Worm (Caenorhabditis elegans) whole organism, late embryonic: ENCODE results near the gene E01G4.6.
A peak's percentile ranks its signal among the peaks of the same experiment; 100 is the strongest.

Source experiments
- C08G9.2 ChIP-seq: sonication (generic microtip); optimal IDR thresholded peaks from 2 replicates; lab custom pipeline; 2016; ENCODE audit warnings: mild to moderate bottlenecking, missing genetic modification characterization, moderate library complexity, missing compliant biosample characterization
- C38D4.7 ChIP-seq: fragments of 200-800 bp; sonication (Bioruptor generic); optimal IDR thresholded peaks from 2 replicates; lab custom pipeline; 2018; ENCODE audit warnings: mild to moderate bottlenecking, missing genetic modification characterization, moderate library complexity, missing compliant biosample characterization
- F13H6.1 ChIP-seq: sonication (generic microtip); optimal IDR thresholded peaks from 2 replicates; lab custom pipeline; 2016; ENCODE audit warnings: missing genetic modification characterization, missing compliant biosample characterization
- K02D7.2 ChIP-seq: sonication (generic microtip); optimal IDR thresholded peaks from 2 replicates; lab custom pipeline; 2017; ENCODE audit warnings: mild to moderate bottlenecking, missing genetic modification characterization, missing compliant biosample characterization
- K09A11.1 ChIP-seq: sonication (generic microtip); optimal IDR thresholded peaks from 2 replicates; lab custom pipeline; 2017; ENCODE audit warnings: antibody characterized with exemption, mild to moderate bottlenecking, missing genetic modification characterization, missing compliant biosample characterization; ENCODE audit not compliant: insufficient read depth
- Y22D7AL.16 ChIP-seq: sonication (generic microtip); optimal IDR thresholded peaks from 2 replicates; lab custom pipeline; 2016; ENCODE audit warnings: missing genetic modification characterization, missing compliant biosample characterization
- ahr-1 ChIP-seq: sonication (generic microtip); optimal IDR thresholded peaks from 2 replicates; lab custom pipeline; 2016; ENCODE audit warnings: missing genetic modification characterization, missing compliant biosample characterization
- ceh-14 ChIP-seq: sonication (generic microtip); optimal IDR thresholded peaks from 2 replicates; lab custom pipeline; 2016; ENCODE audit warnings: missing genotype, missing genetic modification characterization, missing compliant biosample characterization
- ceh-18 ChIP-seq: sonication (generic microtip); optimal IDR thresholded peaks from 2 replicates; lab custom pipeline; 2016; ENCODE audit warnings: missing genetic modification characterization, missing compliant biosample characterization
- ceh-2 ChIP-seq: sonication (generic microtip); optimal IDR thresholded peaks from 2 replicates; lab custom pipeline; 2016; ENCODE audit warnings: missing genotype, missing genetic modification characterization, missing compliant biosample characterization
- ceh-22 ChIP-seq: sonication (generic microtip); optimal IDR thresholded peaks from 2 replicates; lab custom pipeline; 2017; ENCODE audit warnings: missing biosample characterization, missing genetic modification characterization
- ceh-31 ChIP-seq: sonication (generic microtip); optimal IDR thresholded peaks from 2 replicates; lab custom pipeline; 2016; ENCODE audit warnings: missing genetic modification characterization, missing compliant biosample characterization
- ceh-34 ChIP-seq: sonication (generic microtip); optimal IDR thresholded peaks from 2 replicates; lab custom pipeline; 2016; ENCODE audit warnings: mild to moderate bottlenecking, missing genetic modification characterization, missing compliant biosample characterization
- ceh-48 ChIP-seq: sonication (generic microtip); optimal IDR thresholded peaks from 2 replicates; lab custom pipeline; 2016; ENCODE audit warnings: missing genetic modification characterization, inconsistent platforms, missing compliant biosample characterization
- ceh-6 ChIP-seq: fragments of 200-800 bp; sonication (Bioruptor generic); optimal IDR thresholded peaks from 2 replicates; lab custom pipeline; 2018; ENCODE audit warnings: mild to moderate bottlenecking, missing genetic modification characterization, missing compliant biosample characterization
- dmd-4 ChIP-seq: sonication (generic microtip); optimal IDR thresholded peaks from 2 replicates; lab custom pipeline; 2016; ENCODE audit warnings: borderline replicate concordance, missing genetic modification characterization, missing compliant biosample characterization
- dve-1 ChIP-seq: sonication (generic microtip); optimal IDR thresholded peaks from 2 replicates; lab custom pipeline; 2017; ENCODE audit warnings: antibody characterized with exemption, mild to moderate bottlenecking, missing genetic modification characterization, missing compliant biosample characterization
- elt-2 ChIP-seq: sonication (generic microtip); optimal IDR thresholded peaks from 2 replicates; lab custom pipeline; 2016; ENCODE audit warnings: missing genetic modification reagents, missing genetic modification characterization, missing compliant biosample characterization
- elt-4 ChIP-seq: sonication (generic microtip); optimal IDR thresholded peaks from 2 replicates; lab custom pipeline; 2016; ENCODE audit warnings: missing genetic modification characterization, missing compliant biosample characterization
- fax-1 ChIP-seq: sonication (generic microtip); optimal IDR thresholded peaks from 2 replicates; lab custom pipeline; 2016; ENCODE audit warnings: missing genotype, missing genetic modification characterization, missing compliant biosample characterization
- gmeb-2 ChIP-seq: sonication (generic microtip); optimal IDR thresholded peaks from 2 replicates; lab custom pipeline; 2016; ENCODE audit warnings: missing genetic modification characterization, inconsistent platforms, missing compliant biosample characterization
- hlh-15 ChIP-seq: sonication (generic microtip); optimal IDR thresholded peaks from 2 replicates; lab custom pipeline; 2016; ENCODE audit warnings: missing genetic modification characterization, missing compliant biosample characterization
- hlh-30 ChIP-seq: sonication (generic microtip); optimal IDR thresholded peaks from 2 replicates; lab custom pipeline; 2017; ENCODE audit warnings: antibody characterized with exemption, missing genetic modification characterization, missing compliant biosample characterization; ENCODE audit not compliant: insufficient read depth
- hlh-6 ChIP-seq: sonication (generic microtip); optimal IDR thresholded peaks from 2 replicates; lab custom pipeline; 2016; ENCODE audit warnings: missing genotype, missing genetic modification characterization, missing compliant biosample characterization
- hlh-8 ChIP-seq: sonication (generic microtip); optimal IDR thresholded peaks from 2 replicates; lab custom pipeline; 2016; ENCODE audit warnings: missing genotype, missing genetic modification characterization, missing compliant biosample characterization
- lin-11 ChIP-seq: fragments of 200-800 bp; sonication (Bioruptor generic); optimal IDR thresholded peaks from 2 replicates; lab custom pipeline; 2018; ENCODE audit warnings: mild to moderate bottlenecking, missing genetic modification characterization, missing compliant biosample characterization
- madf-2 ChIP-seq: sonication (generic microtip); optimal IDR thresholded peaks from 2 replicates; lab custom pipeline; 2017; ENCODE audit warnings: missing genetic modification characterization, missing compliant biosample characterization
- mec-3 ChIP-seq: sonication (generic microtip); optimal IDR thresholded peaks from 2 replicates; lab custom pipeline; 2016; ENCODE audit warnings: borderline replicate concordance, missing genetic modification characterization, missing compliant biosample characterization
- nfya-1 ChIP-seq: sonication (generic microtip); optimal IDR thresholded peaks from 2 replicates; lab custom pipeline; 2017; ENCODE audit warnings: missing genetic modification characterization, mild to moderate bottlenecking, missing compliant biosample characterization, antibody characterized with exemption, moderate library complexity
- nhr-11 ChIP-seq: fragments of 150-350 bp; optimal IDR thresholded peaks from 2 replicates; lab custom pipeline; 2014; ENCODE audit warnings: missing biosample characterization, missing genetic modification characterization
- odd-2 ChIP-seq: sonication (generic microtip); optimal IDR thresholded peaks from 2 replicates; lab custom pipeline; 2017; ENCODE audit warnings: antibody characterized with exemption, mild to moderate bottlenecking, missing genetic modification characterization, missing compliant biosample characterization
- pat-9 ChIP-seq: fragments of 200-800 bp; sonication (Bioruptor generic); optimal IDR thresholded peaks from 2 replicates; lab custom pipeline; 2018; ENCODE audit warnings: mild to moderate bottlenecking, missing genetic modification characterization, moderate library complexity, missing compliant biosample characterization
- pha-2 ChIP-seq: sonication (generic microtip); optimal IDR thresholded peaks from 2 replicates; lab custom pipeline; 2017; ENCODE audit warnings: mild to moderate bottlenecking, missing genetic modification characterization, missing compliant biosample characterization
- pqm-1 ChIP-seq: sonication (generic microtip); optimal IDR thresholded peaks from 2 replicates; lab custom pipeline; 2016; ENCODE audit warnings: missing genetic modification characterization, missing compliant biosample characterization
- rnt-1 ChIP-seq: sonication (generic microtip); optimal IDR thresholded peaks from 2 replicates; lab custom pipeline; 2016; ENCODE audit warnings: missing genetic modification characterization, missing compliant biosample characterization
- sdc-2 ChIP-seq: sonication (generic microtip); optimal IDR thresholded peaks from 2 replicates; lab custom pipeline; 2016; ENCODE audit warnings: missing genotype, missing genetic modification characterization, missing compliant biosample characterization
- sox-2 ChIP-seq: fragments of 200-800 bp; sonication (Bioruptor generic); IDR thresholded peaks from 2 replicates; pipeline ENCODE4 v1.3.6; 2022; ENCODE audit warnings: missing genetic modification reagents, missing genetic modification characterization, missing compliant biosample characterization
- syd-9 ChIP-seq: sonication (generic microtip); optimal IDR thresholded peaks from 2 replicates; lab custom pipeline; 2016; ENCODE audit warnings: mild to moderate bottlenecking, missing genetic modification characterization, moderate library complexity, missing compliant biosample characterization
- tbx-2 ChIP-seq: sonication (generic microtip); optimal IDR thresholded peaks from 2 replicates; lab custom pipeline; 2016; ENCODE audit warnings: missing genetic modification characterization, missing compliant biosample characterization
- ttx-3 ChIP-seq: sonication (generic microtip); optimal IDR thresholded peaks from 2 replicates; lab custom pipeline; 2016; ENCODE audit warnings: missing genetic modification reagents, missing genetic modification characterization, missing compliant biosample characterization
- unc-42 ChIP-seq: sonication (generic microtip); optimal IDR thresholded peaks from 2 replicates; lab custom pipeline; 2016; ENCODE audit warnings: missing genotype, missing genetic modification characterization, missing compliant biosample characterization
- unc-55 ChIP-seq: sonication (generic microtip); optimal IDR thresholded peaks from 2 replicates; lab custom pipeline; 2017; ENCODE audit warnings: missing biosample characterization, missing genetic modification reagents, missing genetic modification characterization
- zip-5 ChIP-seq: sonication (generic microtip); optimal IDR thresholded peaks from 2 replicates; lab custom pipeline; 2016; ENCODE audit warnings: missing genetic modification characterization, missing compliant biosample characterization

Gene E01G4.6

ce11 chrII:13447668-13448067 is 34.5 kb upstream of the E01G4.6 start:
- TF ChIP-seq hlh-30 (tag; lab: Kevin White, UChicago) (peak; percentile 95), ceh-31 (tag; lab: Kevin White, UChicago) (peak; percentile 20), ceh-14 (tag; lab: Kevin White, UChicago) (no peak), elt-2 (peak; percentile 45), unc-55 (GFP tag; lab: Kevin White, UChicago) (peak; percentile 74), ceh-18 (tag; lab: Kevin White, UChicago) (peak; percentile 29), odd-2 (tag; lab: Kevin White, UChicago) (no peak), pat-9 (no peak), C38D4.7 (GFP tag; lab: Kevin White, UChicago) (no peak), pha-2 (tag; lab: Kevin White, UChicago) (no peak), Y22D7AL.16 (tag; lab: Kevin White, UChicago) (no peak), K09A11.1 (peak; percentile 31), unc-42 (tag; lab: Kevin White, UChicago) (peak; percentile 55), fax-1 (tag; lab: Kevin White, UChicago) (no peak), dmd-4 (tag; lab: Kevin White, UChicago) (no peak), tbx-2 (tag; lab: Kevin White, UChicago) (peak; percentile 43), syd-9 (tag; lab: Kevin White, UChicago) (no peak), ahr-1 (tag; lab: Kevin White, UChicago) (no peak), nfya-1 (tag; lab: Kevin White, UChicago) (peak; percentile 74)

ce11 chrII:13451321-13451720 is 30.9 kb upstream of the E01G4.6 start:
- TF ChIP-seq elt-4 (tag; lab: Kevin White, UChicago) (peak; percentile 30), F13H6.1 (tag; lab: Kevin White, UChicago) (no peak), tbx-2 (tag; lab: Kevin White, UChicago) (no peak)

ce11 chrII:13454839-13455238 is 27.4 kb upstream of the E01G4.6 start:
- no peak for TF ChIP-seq elt-4 (tag; lab: Kevin White, UChicago)
- no peak for TF ChIP-seq gmeb-2
- TF ChIP-seq tbx-2 (tag; lab: Kevin White, UChicago), result no peak
- TF ChIP-seq pat-9, result no peak
- peak; percentile 26 for TF ChIP-seq ceh-48
- TF ChIP-seq hlh-30 (tag; lab: Kevin White, UChicago), result no peak
- TF ChIP-seq hlh-15 (tag; lab: Kevin White, UChicago), result no peak
- TF ChIP-seq mec-3 (tag; lab: Kevin White, UChicago), result no peak
- no peak for TF ChIP-seq ceh-31 (tag; lab: Kevin White, UChicago)

ce11 chrII:13456622-13457021 is 25.6 kb upstream of the E01G4.6 start:
- TF ChIP-seq zip-5 (tag; lab: Kevin White, UChicago) (no peak), madf-2 (tag; lab: Kevin White, UChicago) (no peak), nhr-11 (no peak), ceh-34 (tag; lab: Kevin White, UChicago) (peak; percentile 54), hlh-6 (tag; lab: Kevin White, UChicago) (peak; percentile 34), gmeb-2 (no peak), lin-11 (tag; lab: Kevin White, UChicago) (no peak), rnt-1 (tag; lab: Kevin White, UChicago) (peak; percentile 45), C08G9.2 (tag; lab: Kevin White, UChicago) (no peak), ceh-22 (tag; lab: Kevin White, UChicago) (no peak), syd-9 (tag; lab: Kevin White, UChicago) (no peak), unc-42 (tag; lab: Kevin White, UChicago) (peak; percentile 5), ceh-2 (tag; lab: Kevin White, UChicago) (no peak), ttx-3 (no peak), unc-55 (GFP tag; lab: Kevin White, UChicago) (peak; percentile 4), hlh-8 (tag; lab: Kevin White, UChicago) (no peak), tbx-2 (tag; lab: Kevin White, UChicago) (peak; percentile 50), F13H6.1 (tag; lab: Kevin White, UChicago) (no peak), hlh-30 (tag; lab: Kevin White, UChicago) (no peak), fax-1 (tag; lab: Kevin White, UChicago) (no peak), Y22D7AL.16 (tag; lab: Kevin White, UChicago) (no peak), pqm-1 (no peak), C38D4.7 (GFP tag; lab: Kevin White, UChicago) (no peak), elt-4 (tag; lab: Kevin White, UChicago) (no peak), sdc-2 (tag; lab: Kevin White, UChicago) (no peak), K09A11.1 (no peak), sox-2 (GFP tag; lab: Robert Waterston, UW) (no peak), K02D7.2 (tag; lab: Kevin White, UChicago) (no peak), ceh-31 (tag; lab: Kevin White, UChicago) (peak; percentile 24), ceh-6 (no peak), mec-3 (tag; lab: Kevin White, UChicago) (no peak), dve-1 (tag; lab: Kevin White, UChicago) (no peak), nfya-1 (tag; lab: Kevin White, UChicago) (peak; percentile 64)
